Fruit fly (Drosophila melanogaster) whole organism, embryonic: ENCODE measurements around the gene jet.

Source experiments
- B-H2 ChIP-seq: fragments of 200-800 bp; sonication (Bioruptor generic); optimal IDR thresholded peaks from 2 replicates; lab custom pipeline; 2018; ENCODE audit warnings: missing biosample characterization, mild to moderate bottlenecking, missing genetic modification characterization
- Bteb2 ChIP-seq: fragments of 200-800 bp; sonication (Bioruptor generic); optimal IDR thresholded peaks from 2 replicates; lab custom pipeline; 2016; ENCODE audit warnings: missing biosample characterization, missing genetic modification characterization
- CG12391 ChIP-seq: fragments of 200-800 bp; sonication (Bioruptor generic); optimal IDR thresholded peaks from 3 replicates; lab custom pipeline; 2018; ENCODE audit warnings: missing biosample characterization, mild to moderate bottlenecking, missing genetic modification characterization, moderate library complexity
- CG12942 ChIP-seq: fragments of 200-800 bp; sonication (Bioruptor generic); optimal IDR thresholded peaks from 3 replicates; lab custom pipeline; 2016; ENCODE audit warnings: missing biosample characterization, missing genetic modification characterization
- CG14014 ChIP-seq: fragments of 200-800 bp; sonication (Bioruptor generic); IDR thresholded peaks from 2 replicates; pipeline ENCODE4 v1.3.6; 2022; ENCODE audit warnings: missing biosample characterization, missing genetic modification characterization
- CG15479 ChIP-seq: fragments of 200-800 bp; sonication (Bioruptor generic); optimal IDR thresholded peaks from 3 replicates; lab custom pipeline; 2019; ENCODE audit warnings: missing biosample characterization, mild to moderate bottlenecking, missing genetic modification characterization, moderate library complexity
- CG17361 ChIP-seq: fragments of 200-800 bp; sonication (Bioruptor generic); IDR thresholded peaks from 3 replicates; pipeline ENCODE4 v1.3.6; 2022; ENCODE audit warnings: missing biosample characterization, missing genetic modification characterization
- CG17385 ChIP-seq: fragments of 200-800 bp; sonication (Bioruptor generic); optimal IDR thresholded peaks from 3 replicates; lab custom pipeline; 2018; ENCODE audit warnings: missing biosample characterization, mild to moderate bottlenecking, missing genetic modification characterization
- CG1792 ChIP-seq: fragments of 200-800 bp; sonication (Bioruptor generic); optimal IDR thresholded peaks from 2 replicates; lab custom pipeline; 2016; ENCODE audit warnings: missing biosample characterization, missing genetic modification characterization
- CG2712 ChIP-seq: fragments of 200-800 bp; optimal IDR thresholded peaks from 3 replicates; lab custom pipeline; 2019; ENCODE audit warnings: missing biosample characterization, mild to moderate bottlenecking, missing genetic modification characterization, moderate library complexity
- CG30020 ChIP-seq: fragments of 200-800 bp; optimal IDR thresholded peaks from 2 replicates; lab custom pipeline; 2019; ENCODE audit warnings: missing biosample characterization, mild to moderate bottlenecking, missing genetic modification characterization, moderate library complexity
- CG3281 ChIP-seq: fragments of 200-800 bp; sonication (Bioruptor generic); optimal IDR thresholded peaks from 3 replicates; lab custom pipeline; 2017; ENCODE audit warnings: missing biosample characterization, mild to moderate bottlenecking, missing genetic modification characterization
- CG34376 ChIP-seq: fragments of 200-800 bp; sonication (Bioruptor generic); optimal IDR thresholded peaks from 2 replicates; lab custom pipeline; 2018; ENCODE audit warnings: missing biosample characterization, mild to moderate bottlenecking, missing genetic modification characterization
- CG34422 ChIP-seq: fragments of 200-800 bp; sonication (Bioruptor generic); IDR thresholded peaks from 3 replicates; pipeline ENCODE4 v1.3.6; 2022; ENCODE audit warnings: missing biosample characterization, missing genetic modification characterization
- CG5180 ChIP-seq: fragments of 200-800 bp; sonication (Bioruptor generic); optimal IDR thresholded peaks from 3 replicates; lab custom pipeline; 2017; ENCODE audit warnings: missing biosample characterization, missing genetic modification characterization, mild to moderate bottlenecking, moderate library complexity, missing genetic modification reagents
- CG5245 ChIP-seq: fragments of 200-800 bp; sonication (Bioruptor generic); optimal IDR thresholded peaks from 3 replicates; lab custom pipeline; 2016; ENCODE audit warnings: missing biosample characterization, missing genetic modification characterization
- CG9215 ChIP-seq: fragments of 200-800 bp; sonication (Bioruptor generic); IDR thresholded peaks from 2 replicates; pipeline ENCODE4 v1.3.6; 2022; ENCODE audit warnings: missing biosample characterization, missing genetic modification characterization
- Ets65A ChIP-seq: fragments of 200-800 bp; sonication (Bioruptor generic); peaks from one replicate; lab custom pipeline; 2016; ENCODE audit warnings: missing biosample characterization, missing genetic modification characterization
- HHEX ChIP-seq: fragments of 200-800 bp; sonication (Bioruptor generic); optimal IDR thresholded peaks from 3 replicates; lab custom pipeline; 2017; ENCODE audit warnings: missing biosample characterization, mild to moderate bottlenecking, missing genetic modification characterization, missing genetic modification reagents
- Hr3 ChIP-seq: fragments of 200-800 bp; sonication (Bioruptor generic); optimal IDR thresholded peaks from 3 replicates; lab custom pipeline; 2016; ENCODE audit warnings: missing biosample characterization, missing genetic modification characterization
- Kr ChIP-seq: fragments of 200-800 bp; sonication (Bioruptor generic); optimal IDR thresholded peaks from 2 replicates; lab custom pipeline; 2017; ENCODE audit warnings: missing biosample characterization, mild to moderate bottlenecking, missing genetic modification characterization
- NC2α ChIP-seq: fragments of 200-800 bp; sonication (Bioruptor generic); optimal IDR thresholded peaks from 2 replicates; lab custom pipeline; 2016; ENCODE audit warnings: missing biosample characterization, missing genetic modification characterization
- PHDP ChIP-seq: fragments of 200-800 bp; sonication (Bioruptor generic); optimal IDR thresholded peaks from 3 replicates; lab custom pipeline; 2018; ENCODE audit warnings: missing biosample characterization, mild to moderate bottlenecking, missing genetic modification characterization, moderate library complexity
- Pdp1 ChIP-seq, 2 experiments: fragments of 200-800 bp; sonication (Bioruptor generic); optimal IDR thresholded peaks; 3 replicates each; lab custom pipeline; 2016; ENCODE audit warnings: missing biosample characterization in 2 of 2, missing genetic modification characterization in 2 of 2, mild to moderate bottlenecking in 1 of 2, moderate library complexity in 1 of 2
- Side ChIP-seq: fragments of 200-800 bp; sonication (Bioruptor generic); optimal IDR thresholded peaks from 2 replicates; lab custom pipeline; 2016; ENCODE audit warnings: missing biosample characterization, missing genetic modification characterization
- TFAM ChIP-seq: fragments of 200-800 bp; sonication (Bioruptor generic); optimal IDR thresholded peaks from 2 replicates; lab custom pipeline; 2017; ENCODE audit warnings: missing biosample characterization, missing genetic modification characterization, inconsistent platforms
- Vsx1 ChIP-seq: fragments of 200-800 bp; sonication (Bioruptor generic); optimal IDR thresholded peaks from 2 replicates; lab custom pipeline; 2017; ENCODE audit warnings: missing biosample characterization, mild to moderate bottlenecking, missing genetic modification characterization, missing genetic modification reagents
- YL-1 ChIP-seq: fragments of 200-800 bp; sonication (Bioruptor generic); optimal IDR thresholded peaks from 3 replicates; lab custom pipeline; 2017; ENCODE audit warnings: missing biosample characterization, mild to moderate bottlenecking, missing genetic modification characterization
- chinmo ChIP-seq: fragments of 200-800 bp; sonication (Bioruptor generic); IDR thresholded peaks from 4 replicates; pipeline ENCODE4 v1.3.6; 2022; ENCODE audit warnings: missing biosample characterization, missing genetic modification characterization; ENCODE audit not compliant: partially characterized antibody
- cwo ChIP-seq: fragments of 200-800 bp; sonication (Bioruptor generic); optimal IDR thresholded peaks from 3 replicates; lab custom pipeline; 2017; ENCODE audit warnings: missing biosample characterization, missing genetic modification characterization, mild to moderate bottlenecking, moderate library complexity, missing genetic modification reagents
- exex ChIP-seq: fragments of 200-800 bp; sonication (Bioruptor generic); optimal IDR thresholded peaks from 4 replicates; lab custom pipeline; 2018; ENCODE audit warnings: missing biosample characterization, mild to moderate bottlenecking, missing genetic modification characterization, moderate library complexity
- kah ChIP-seq: fragments of 200-800 bp; sonication (Bioruptor generic); optimal IDR thresholded peaks from 2 replicates; lab custom pipeline; 2018; ENCODE audit warnings: missing biosample characterization, mild to moderate bottlenecking, missing genetic modification characterization
- lab ChIP-seq: fragments of 200-800 bp; sonication (Bioruptor generic); optimal IDR thresholded peaks from 3 replicates; lab custom pipeline; 2017; ENCODE audit warnings: missing biosample characterization, missing genetic modification characterization, mild to moderate bottlenecking, moderate library complexity, missing genetic modification reagents
- lilli ChIP-seq: fragments of 200-800 bp; sonication (Bioruptor generic); optimal IDR thresholded peaks from 3 replicates; lab custom pipeline; 2016; ENCODE audit warnings: missing biosample characterization, missing genetic modification characterization
- rib ChIP-seq: fragments of 200-800 bp; sonication (Bioruptor generic); IDR thresholded peaks from 2 replicates; pipeline ENCODE4 v1.3.6; 2022; ENCODE audit warnings: missing biosample characterization, missing genetic modification characterization
- run ChIP-seq: fragments of 200-800 bp; sonication (Bioruptor generic); optimal IDR thresholded peaks from 3 replicates; lab custom pipeline; 2018; ENCODE audit warnings: missing biosample characterization, mild to moderate bottlenecking, missing genetic modification characterization
- sd ChIP-seq: fragments of 200-800 bp; sonication (Bioruptor generic); optimal IDR thresholded peaks from 3 replicates; lab custom pipeline; 2018; ENCODE audit warnings: missing biosample characterization, mild to moderate bottlenecking, missing genetic modification characterization, moderate library complexity
- sens ChIP-seq: fragments of 200-800 bp; sonication (Bioruptor generic); peaks from one replicate; lab custom pipeline; 2016; ENCODE audit warnings: missing biosample characterization, missing genetic modification characterization
- sens-2 ChIP-seq: fragments of 200-800 bp; sonication (Bioruptor generic); IDR thresholded peaks from 2 replicates; pipeline ENCODE4 v1.3.6; 2022; ENCODE audit warnings: missing biosample characterization, missing genetic modification characterization
- shn ChIP-seq: fragments of 200-800 bp; sonication (Bioruptor generic); optimal IDR thresholded peaks from 3 replicates; lab custom pipeline; 2016; ENCODE audit warnings: missing biosample characterization, missing genetic modification characterization
- sima ChIP-seq: fragments of 200-800 bp; sonication (Bioruptor generic); optimal IDR thresholded peaks from 2 replicates; lab custom pipeline; 2016; ENCODE audit warnings: missing biosample characterization, missing genetic modification characterization
- sob ChIP-seq: fragments of 200-800 bp; sonication (Bioruptor generic); IDR thresholded peaks from 2 replicates; pipeline ENCODE4 v1.3.6; 2022; ENCODE audit warnings: missing biosample characterization, missing genetic modification characterization
- sug ChIP-seq: fragments of 200-800 bp; optimal IDR thresholded peaks from 2 replicates; lab custom pipeline; 2019; ENCODE audit warnings: missing biosample characterization, mild to moderate bottlenecking, missing genetic modification characterization, moderate library complexity
- tap ChIP-seq: fragments of 200-800 bp; optimal IDR thresholded peaks from 3 replicates; lab custom pipeline; 2019; ENCODE audit warnings: missing biosample characterization, mild to moderate bottlenecking, missing genetic modification characterization, moderate library complexity
- tll ChIP-seq, 2 experiments: fragments of 200-800 bp in 1 of 2; fragments of >200 bp in 1 of 2; sonication (Bioruptor generic) in 1 of 2; optimal IDR thresholded peaks; 2 replicates each; lab custom pipeline; 2017 to 2019; ENCODE audit warnings: missing biosample characterization in 2 of 2, missing genetic modification characterization in 2 of 2, mild to moderate bottlenecking in 1 of 2, moderate library complexity in 1 of 2
- tx ChIP-seq: fragments of 200-800 bp; sonication (Bioruptor generic); optimal IDR thresholded peaks from 2 replicates; lab custom pipeline; 2016; ENCODE audit warnings: missing biosample characterization, missing genetic modification characterization
- z ChIP-seq: fragments of 200-800 bp; sonication (Bioruptor generic); IDR thresholded peaks from 3 replicates; pipeline ENCODE4 v1.3.6; 2022; ENCODE audit warnings: missing biosample characterization, missing genetic modification characterization
- zen ChIP-seq: fragments of 200-800 bp; sonication (Bioruptor generic); optimal IDR thresholded peaks from 3 replicates; lab custom pipeline; 2018; ENCODE audit warnings: missing biosample characterization, mild to moderate bottlenecking, missing genetic modification characterization, moderate library complexity

The jet gene

DNA sequence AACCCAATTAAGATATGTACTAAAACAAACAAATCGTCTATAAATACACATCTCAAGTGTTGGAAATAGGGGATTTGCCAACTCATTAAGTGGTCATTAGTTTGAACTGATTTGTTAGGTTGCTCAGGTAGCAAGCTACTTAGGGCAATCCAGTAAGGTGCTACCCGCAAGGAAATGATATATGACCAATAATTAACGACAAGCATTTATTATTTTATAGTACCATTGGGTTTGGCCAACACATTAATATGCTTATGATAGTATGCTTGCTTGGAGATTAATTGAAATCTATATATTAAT lies 46.2 kb upstream of the jet start:
- peak; percentile 98 for TF ChIP-seq exex (tag; lab: Kevin White, UChicago)
- TF ChIP-seq sug (tag; lab: Kevin White, UChicago): peak; percentile 67
- peak; percentile 2 for TF ChIP-seq HHEX (GFP tag; lab: Kevin White, UChicago)
- TF ChIP-seq CG5245 (GFP tag; lab: Kevin White, UChicago): no peak
- peak; percentile 4 for TF ChIP-seq PHDP (tag; lab: Kevin White, UChicago)
- peak; percentile 71 for TF ChIP-seq Vsx1 (GFP tag; lab: Kevin White, UChicago)
- TF ChIP-seq CG34422 (GFP tag; lab: Robert Waterston, UW): no peak
- TF ChIP-seq cwo (GFP tag; lab: Kevin White, UChicago): peak; percentile 27
- TF ChIP-seq CG14014 (GFP tag; lab: Robert Waterston, UW): no peak
- peak; percentile 36 for TF ChIP-seq CG34376 (GFP tag; lab: Kevin White, UChicago)
- TF ChIP-seq tll (GFP tag; optimal IDR thresholded peaks at IDR 0.05; lab: Kevin White, UChicago): peak in 1 of 2 experiments; percentile 27
- TF ChIP-seq zen (tag; lab: Kevin White, UChicago): peak; percentile 92
- no peak for TF ChIP-seq CG3281 (GFP tag; lab: Kevin White, UChicago)
- TF ChIP-seq sd (tag; lab: Kevin White, UChicago): peak; percentile 20
- peak; percentile 55; the same call in 1 of the 2 replicates for TF ChIP-seq sens-2 (GFP tag; lab: Robert Waterston, UW)
- TF ChIP-seq B-H2 (GFP tag; lab: Kevin White, UChicago): no peak
- no peak for TF ChIP-seq shn (GFP tag; lab: Kevin White, UChicago)

DNA sequence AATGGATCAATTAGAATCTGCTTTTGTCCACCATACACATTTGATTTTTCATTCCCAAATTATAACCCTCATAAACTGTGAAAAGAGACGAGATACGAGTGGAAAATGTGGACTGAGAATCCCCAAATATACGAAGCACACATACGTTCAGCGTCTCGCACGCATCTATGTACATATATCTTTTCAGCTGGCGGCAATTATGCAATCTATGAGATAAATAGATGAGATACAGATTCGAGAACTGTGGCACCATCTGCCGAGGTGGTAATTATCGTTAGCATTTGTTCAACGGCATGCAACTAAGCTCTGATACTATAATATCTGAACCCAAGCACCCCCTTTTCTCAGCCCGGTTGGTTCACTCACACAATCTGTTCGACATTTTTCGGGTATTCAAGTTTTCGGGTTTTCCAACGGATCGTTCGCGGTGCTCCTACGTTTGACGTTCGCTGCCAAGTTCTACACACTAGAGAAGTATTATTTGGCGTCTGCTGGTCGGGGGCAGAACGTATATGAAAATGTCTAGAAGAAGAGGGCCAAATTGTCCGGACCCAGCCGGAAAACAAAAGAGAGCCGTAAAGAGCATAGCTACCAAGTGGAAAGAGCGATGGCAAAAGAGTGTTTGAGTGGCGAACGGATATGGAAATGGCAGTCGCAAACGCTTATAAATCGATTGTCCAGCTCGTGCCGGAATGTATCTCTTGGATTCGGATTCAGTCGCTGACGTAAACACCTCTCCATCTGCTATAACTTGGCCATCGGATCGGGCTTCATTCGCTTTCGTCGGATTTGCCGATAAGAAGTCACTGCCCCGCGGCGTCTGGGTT lies 45.6 kb upstream of the jet start:
- TF ChIP-seq CG12391 (tag; lab: Kevin White, UChicago): no peak
- 0 out of 4 replicates have a peak, but pooled peaks have one; percentile 28 for TF ChIP-seq chinmo (GFP tag; lab: Robert Waterston, UW)
- no peak for TF ChIP-seq lilli (GFP tag; lab: Kevin White, UChicago)
- no peak for TF ChIP-seq tap (tag; lab: Kevin White, UChicago)
- peak; percentile 34 for TF ChIP-seq CG17385 (GFP tag; lab: Kevin White, UChicago)
- TF ChIP-seq CG1792 (GFP tag; lab: Kevin White, UChicago): no peak
- TF ChIP-seq Side (GFP tag; lab: Kevin White, UChicago): no peak
- TF ChIP-seq HHEX (GFP tag; lab: Kevin White, UChicago): no peak
- no peak for TF ChIP-seq sima (GFP tag; lab: Kevin White, UChicago)
- TF ChIP-seq Bteb2 (GFP tag; lab: Kevin White, UChicago): no peak
- TF ChIP-seq kah: no peak
- no peak for TF ChIP-seq CG12942
- TF ChIP-seq CG9215 (GFP tag; lab: Robert Waterston, UW): no peak
- TF ChIP-seq Hr3: no peak
- no peak for TF ChIP-seq CG17361
- TF ChIP-seq sob (GFP tag; lab: Robert Waterston, UW): no peak
- TF ChIP-seq tll (GFP tag; optimal IDR thresholded peaks at IDR 0.05; lab: Kevin White, UChicago): no peak
- TF ChIP-seq YL-1 (GFP tag; lab: Kevin White, UChicago): no peak
- no peak for TF ChIP-seq run (tag; lab: Kevin White, UChicago)
- TF ChIP-seq tx (GFP tag; lab: Kevin White, UChicago): no peak
- TF ChIP-seq Pdp1 (GFP tag; optimal IDR thresholded peaks at IDR 0.05; lab: Kevin White, UChicago): peak in 1 of 2 experiments; percentile 95
- no peak for TF ChIP-seq CG30020 (tag; lab: Kevin White, UChicago)
- TF ChIP-seq CG5180: no peak
- TF ChIP-seq rib (GFP tag; lab: Robert Waterston, UW): no peak
- no peak for TF ChIP-seq Kr (GFP tag; lab: Kevin White, UChicago)
- peak; percentile 50 for TF ChIP-seq sens (GFP tag; lab: Kevin White, UChicago)
- no peak for TF ChIP-seq CG2712
- TF ChIP-seq CG15479: peak; percentile 35
- no peak for TF ChIP-seq NC2α (GFP tag; lab: Kevin White, UChicago)
- no peak for TF ChIP-seq z
- no peak for TF ChIP-seq lab (GFP tag; lab: Kevin White, UChicago)
- no peak for TF ChIP-seq Ets65A (GFP tag; lab: Kevin White, UChicago)
- no peak for TF ChIP-seq TFAM (GFP tag; lab: Kevin White, UChicago)
